Worm (Caenorhabditis elegans): ENCODE measurements around the gene lron-4.

DNA sequence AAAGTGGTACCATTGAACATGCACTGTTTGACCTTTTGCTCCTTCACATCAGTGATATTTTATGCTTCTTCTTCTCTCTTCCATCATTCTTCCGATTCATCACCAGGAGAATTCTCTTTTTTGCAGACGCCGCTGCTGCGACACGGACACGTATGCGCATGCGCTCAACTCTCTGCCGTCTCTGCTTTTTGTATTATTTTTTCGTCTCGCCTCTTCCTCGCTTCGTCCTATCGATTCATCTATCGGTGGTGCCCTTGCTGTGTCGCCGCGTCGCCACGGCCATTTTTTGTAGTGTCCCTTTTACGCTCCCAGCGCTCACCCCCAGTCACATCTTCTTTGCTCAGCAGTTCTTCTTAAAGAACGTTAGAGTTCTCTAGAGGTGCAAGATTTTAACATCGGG, 14.2 kb upstream of the lron-4 start:
- TF ChIP-seq hmg-4 (GFP tag; optimal IDR thresholded peaks at IDR 0.05) = peak; percentile 21
- TF ChIP-seq hnd-1 (tag; optimal IDR thresholded peaks at IDR 0.05) = no peak
- no peak for TF ChIP-seq ama-1 (optimal IDR thresholded peaks at IDR 0.05)
- TF ChIP-seq ceh-13 (GFP tag; optimal IDR thresholded peaks at IDR 0.05) = no peak
